Fruit fly (Drosophila melanogaster) whole organism, embryonic: ENCODE measurements around the gene CG5644.

Experiments
- Adf1 ChIP-seq: fragments of 200-800 bp; sonication (Bioruptor generic); IDR thresholded peaks from 2 replicates; pipeline ENCODE4 v1.3.6; 2022; ENCODE audit warnings: missing biosample characterization, missing genetic modification characterization
- BEAF-32 ChIP-seq: fragments of 200-800 bp; sonication (Bioruptor generic); optimal IDR thresholded peaks from 3 replicates; lab custom pipeline; 2017; ENCODE audit warnings: missing biosample characterization, missing genetic modification characterization, mild to moderate bottlenecking, moderate library complexity, missing genetic modification reagents
- Blimp-1 ChIP-seq: fragments of 200-800 bp; sonication (Bioruptor generic); optimal IDR thresholded peaks from 3 replicates; lab custom pipeline; 2018; ENCODE audit warnings: missing biosample characterization, missing genetic modification characterization, mild to moderate bottlenecking, moderate library complexity, missing genetic modification reagents
- CG10267 ChIP-seq: fragments of 200-800 bp; sonication (Bioruptor generic); optimal IDR thresholded peaks from 2 replicates; lab custom pipeline; 2018; ENCODE audit warnings: missing biosample characterization, mild to moderate bottlenecking, missing genetic modification characterization, moderate library complexity
- CG10274 ChIP-seq: fragments of 200-800 bp; sonication (Bioruptor generic); optimal IDR thresholded peaks from 3 replicates; lab custom pipeline; 2017; ENCODE audit warnings: missing biosample characterization, mild to moderate bottlenecking, missing genetic modification characterization
- CG10979 ChIP-seq: fragments of 200-800 bp; sonication (Bioruptor generic); optimal IDR thresholded peaks from 2 replicates; lab custom pipeline; 2018; ENCODE audit warnings: missing biosample characterization, mild to moderate bottlenecking, missing genetic modification characterization, moderate library complexity
- CG12659 ChIP-seq: fragments of 200-800 bp; sonication (Bioruptor generic); optimal IDR thresholded peaks from 3 replicates; lab custom pipeline; 2017; ENCODE audit warnings: mild to moderate bottlenecking, missing biosample characterization, missing genetic modification reagents, missing genetic modification characterization
- CG14710 ChIP-seq: fragments of 200-800 bp; sonication (Bioruptor generic); optimal IDR thresholded peaks from 3 replicates; lab custom pipeline; 2019; ENCODE audit warnings: missing biosample characterization, mild to moderate bottlenecking, missing genetic modification characterization, moderate library complexity
- CG15601 ChIP-seq: fragments of 200-800 bp; sonication (Bioruptor generic); optimal IDR thresholded peaks from 3 replicates; lab custom pipeline; 2019; ENCODE audit warnings: missing biosample characterization, mild to moderate bottlenecking, missing genetic modification characterization, moderate library complexity
- CG17829 ChIP-seq: fragments of 200-800 bp; optimal IDR thresholded peaks from 2 replicates; lab custom pipeline; 2019; ENCODE audit warnings: missing biosample characterization, mild to moderate bottlenecking, missing genetic modification characterization, moderate library complexity
- CG1832 ChIP-seq: fragments of 200-800 bp; sonication (Bioruptor generic); optimal IDR thresholded peaks from 2 replicates; lab custom pipeline; 2017; ENCODE audit warnings: missing biosample characterization, mild to moderate bottlenecking, missing genetic modification characterization, inconsistent platforms
- CG2712 ChIP-seq: fragments of 200-800 bp; optimal IDR thresholded peaks from 3 replicates; lab custom pipeline; 2019; ENCODE audit warnings: missing biosample characterization, mild to moderate bottlenecking, missing genetic modification characterization, moderate library complexity
- CG34376 ChIP-seq: fragments of 200-800 bp; sonication (Bioruptor generic); optimal IDR thresholded peaks from 2 replicates; lab custom pipeline; 2018; ENCODE audit warnings: missing biosample characterization, mild to moderate bottlenecking, missing genetic modification characterization
- CG3995 ChIP-seq: fragments of 200-800 bp; sonication (Bioruptor generic); optimal IDR thresholded peaks from 3 replicates; lab custom pipeline; 2016; ENCODE audit warnings: missing biosample characterization, missing genetic modification characterization
- CG4424 ChIP-seq: fragments of 200-800 bp; sonication (Bioruptor generic); optimal IDR thresholded peaks from 3 replicates; lab custom pipeline; 2016; ENCODE audit warnings: missing biosample characterization, missing genetic modification characterization
- CG4707 ChIP-seq: fragments of 200-800 bp; sonication (Bioruptor generic); optimal IDR thresholded peaks from 2 replicates; lab custom pipeline; 2018; ENCODE audit warnings: missing biosample characterization, mild to moderate bottlenecking, missing genetic modification characterization, moderate library complexity
- CG6813 ChIP-seq: fragments of 200-800 bp; sonication (Bioruptor generic); optimal IDR thresholded peaks from 2 replicates; lab custom pipeline; 2017; ENCODE audit warnings: missing biosample characterization, missing genetic modification characterization, mild to moderate bottlenecking, moderate library complexity, missing genetic modification reagents
- CG7357 ChIP-seq: fragments of 200-800 bp; sonication (Bioruptor generic); IDR thresholded peaks from 3 replicates; pipeline ENCODE4 v1.3.6; 2022; ENCODE audit warnings: missing biosample characterization, missing genetic modification characterization
- CG7928 ChIP-seq: fragments of 200-800 bp; sonication (Bioruptor generic); optimal IDR thresholded peaks from 2 replicates; lab custom pipeline; 2017; ENCODE audit warnings: missing biosample characterization, mild to moderate bottlenecking, missing genetic modification characterization
- CG7963 ChIP-seq: fragments of 200-800 bp; sonication (Bioruptor generic); IDR thresholded peaks from 3 replicates; pipeline ENCODE4 v1.3.6; 2022; ENCODE audit warnings: missing biosample characterization, missing genetic modification characterization; ENCODE audit not compliant: partially characterized antibody
- Dad ChIP-seq: fragments of 200-800 bp; sonication (Bioruptor generic); optimal IDR thresholded peaks from 3 replicates; lab custom pipeline; 2016; ENCODE audit warnings: missing biosample characterization, missing genetic modification characterization
- Dip3 ChIP-seq: fragments of 200-800 bp; sonication (Bioruptor generic); optimal IDR thresholded peaks from 3 replicates; lab custom pipeline; 2016; ENCODE audit warnings: missing biosample characterization, missing genetic modification characterization
- E2f2 ChIP-seq: fragments of 200-800 bp; sonication (Bioruptor generic); IDR thresholded peaks from 2 replicates; pipeline ENCODE4 v1.3.6; 2022; ENCODE audit warnings: missing biosample characterization, missing genetic modification characterization
- HHEX ChIP-seq: fragments of 200-800 bp; sonication (Bioruptor generic); optimal IDR thresholded peaks from 3 replicates; lab custom pipeline; 2017; ENCODE audit warnings: missing biosample characterization, mild to moderate bottlenecking, missing genetic modification characterization, missing genetic modification reagents
- Hr51 ChIP-seq, 2 experiments: fragments of 200-800 bp; sonication (Bioruptor generic); optimal IDR thresholded peaks; 2 replicates in 1 of 2; 3 replicates in 1 of 2; lab custom pipeline; 2016 to 2018; ENCODE audit warnings: missing biosample characterization in 2 of 2, missing genetic modification characterization in 2 of 2, mild to moderate bottlenecking in 1 of 2, moderate library complexity in 1 of 2
- Myb ChIP-seq: fragments of 200-800 bp; sonication (Bioruptor generic); optimal IDR thresholded peaks from 2 replicates; lab custom pipeline; 2016; ENCODE audit warnings: missing biosample characterization, missing genetic modification characterization
- NfI ChIP-seq: fragments of 200-800 bp; sonication (Bioruptor generic); optimal IDR thresholded peaks from 3 replicates; lab custom pipeline; 2018; ENCODE audit warnings: missing biosample characterization, mild to moderate bottlenecking, missing genetic modification characterization, moderate library complexity
- Pdp1 ChIP-seq, 2 experiments: fragments of 200-800 bp; sonication (Bioruptor generic); optimal IDR thresholded peaks; 3 replicates each; lab custom pipeline; 2016; ENCODE audit warnings: missing biosample characterization in 2 of 2, missing genetic modification characterization in 2 of 2, mild to moderate bottlenecking in 1 of 2, moderate library complexity in 1 of 2
- Rfx ChIP-seq: fragments of 200-800 bp; sonication (Bioruptor generic); IDR thresholded peaks from 2 replicates; pipeline ENCODE4 v1.3.6; 2022; ENCODE audit warnings: missing biosample characterization, missing genetic modification characterization
- amos ChIP-seq: fragments of 200-800 bp; sonication (Bioruptor generic); IDR thresholded peaks from 2 replicates; pipeline ENCODE4 v1.3.6; 2022; ENCODE audit warnings: missing biosample characterization, missing genetic modification characterization; ENCODE audit not compliant: partially characterized antibody
- cato ChIP-seq: fragments of 200-800 bp; sonication (Bioruptor generic); optimal IDR thresholded peaks from 2 replicates; lab custom pipeline; 2016; ENCODE audit warnings: missing biosample characterization, missing genetic modification characterization, borderline replicate concordance
- croc ChIP-seq: fragments of 200-800 bp; sonication (Bioruptor generic); conservative IDR thresholded peaks from 3 replicates; pipeline ENCODE4 v1.3.6; 2022; ENCODE audit warnings: missing biosample characterization, missing genetic modification characterization
- dm ChIP-seq: fragments of 200-800 bp; sonication (Bioruptor generic); optimal IDR thresholded peaks from 3 replicates; lab custom pipeline; 2016; ENCODE audit warnings: missing biosample characterization, missing genetic modification characterization
- dmrt99B ChIP-seq: fragments of 200-800 bp; sonication (Bioruptor generic); optimal IDR thresholded peaks from 2 replicates; lab custom pipeline; 2018; ENCODE audit warnings: missing biosample characterization, mild to moderate bottlenecking, missing genetic modification characterization, moderate library complexity
- dpn ChIP-seq, 2 experiments: fragments of 200-800 bp; sonication (Bioruptor generic); optimal IDR thresholded peaks; 3 replicates each; lab custom pipeline; 2016; ENCODE audit warnings: missing biosample characterization in 2 of 2, missing genetic modification characterization in 2 of 2
- gce ChIP-seq: fragments of 200-800 bp; sonication (Bioruptor generic); IDR thresholded peaks from 3 replicates; pipeline ENCODE4 v1.3.6; 2022; ENCODE audit warnings: missing biosample characterization, missing genetic modification characterization
- grau ChIP-seq: fragments of 200-800 bp; optimal IDR thresholded peaks from 3 replicates; lab custom pipeline; 2019; ENCODE audit warnings: missing biosample characterization, mild to moderate bottlenecking, missing genetic modification characterization, moderate library complexity
- grn ChIP-seq: fragments of 200-800 bp; sonication (Bioruptor generic); optimal IDR thresholded peaks from 3 replicates; lab custom pipeline; 2017; ENCODE audit warnings: missing biosample characterization, missing genetic modification characterization
- lab ChIP-seq: fragments of 200-800 bp; sonication (Bioruptor generic); optimal IDR thresholded peaks from 3 replicates; lab custom pipeline; 2017; ENCODE audit warnings: missing biosample characterization, missing genetic modification characterization, mild to moderate bottlenecking, moderate library complexity, missing genetic modification reagents
- mam ChIP-seq: fragments of 200-800 bp; sonication (Bioruptor generic); optimal IDR thresholded peaks from 3 replicates; lab custom pipeline; 2016; ENCODE audit warnings: missing biosample characterization, missing genetic modification characterization
- phol ChIP-seq: fragments of 200-800 bp; sonication (Bioruptor generic); optimal IDR thresholded peaks from 3 replicates; lab custom pipeline; 2018; ENCODE audit warnings: missing biosample characterization, mild to moderate bottlenecking, missing genetic modification characterization, moderate library complexity
- sna ChIP-seq: fragments of 200-800 bp; sonication (Bioruptor generic); IDR thresholded peaks from 2 replicates; pipeline ENCODE4 v1.3.6; 2022; ENCODE audit warnings: missing biosample characterization, missing genetic modification characterization; ENCODE audit not compliant: partially characterized antibody
- so ChIP-seq: fragments of 200-800 bp; sonication (Bioruptor generic); IDR thresholded peaks from 3 replicates; pipeline ENCODE4 v1.3.6; 2022; ENCODE audit warnings: missing biosample characterization, missing genetic modification characterization
- sug ChIP-seq: fragments of 200-800 bp; optimal IDR thresholded peaks from 2 replicates; lab custom pipeline; 2019; ENCODE audit warnings: missing biosample characterization, mild to moderate bottlenecking, missing genetic modification characterization, moderate library complexity
- tll ChIP-seq, 2 experiments: fragments of 200-800 bp in 1 of 2; fragments of >200 bp in 1 of 2; sonication (Bioruptor generic) in 1 of 2; optimal IDR thresholded peaks; 2 replicates each; lab custom pipeline; 2017 to 2019; ENCODE audit warnings: missing biosample characterization in 2 of 2, missing genetic modification characterization in 2 of 2, mild to moderate bottlenecking in 1 of 2, moderate library complexity in 1 of 2
- unc-4 ChIP-seq: fragments of 200-800 bp; sonication (Bioruptor generic); IDR thresholded peaks from 2 replicates; pipeline ENCODE4 v1.3.6; 2022; ENCODE audit warnings: missing biosample characterization, missing genetic modification characterization; ENCODE audit not compliant: partially characterized antibody
- wdn ChIP-seq: fragments of 200-800 bp; sonication (Bioruptor generic); IDR thresholded peaks from 2 replicates; pipeline ENCODE4 v1.3.6; 2022; ENCODE audit warnings: missing biosample characterization, missing genetic modification characterization
- wor ChIP-seq: fragments of 200-800 bp; sonication (Bioruptor generic); IDR thresholded peaks from 2 replicates; pipeline ENCODE4 v1.3.6; 2022; ENCODE audit warnings: missing biosample characterization, missing genetic modification characterization

The CG5644 gene

DNA sequence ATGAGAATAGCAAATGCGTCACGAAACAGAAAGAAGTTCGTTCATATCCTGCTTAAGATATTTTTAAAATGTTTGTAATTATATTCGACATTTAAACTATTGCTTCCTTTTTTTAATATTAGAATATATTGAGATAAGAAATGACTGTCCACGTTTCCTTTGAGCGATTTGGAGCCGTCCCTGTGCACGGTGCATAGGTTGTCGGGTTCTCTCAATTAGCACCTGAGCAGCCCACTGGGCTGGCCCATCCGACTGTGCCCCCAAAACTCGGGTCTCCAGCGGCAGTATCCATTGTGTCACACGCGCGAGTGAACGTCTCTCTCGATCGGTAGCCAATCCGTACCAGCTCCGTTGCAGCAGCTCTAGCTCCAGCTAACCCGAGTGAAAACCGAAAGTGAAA lies 21.1 kb downstream of the CG5644 start, which contains the start of gene CG13313 (continued):
- TF ChIP-seq phol = peak; percentile 3
- TF ChIP-seq so (GFP tag; lab: Robert Waterston, UW) = no peak
- TF ChIP-seq grau (tag; lab: Kevin White, UChicago) = peak; percentile 31
- TF ChIP-seq dpn (GFP tag; optimal IDR thresholded peaks at IDR 0.05; lab: Kevin White, UChicago) = no peak
- no peak for TF ChIP-seq croc (GFP tag; lab: Robert Waterston, UW)
- TF ChIP-seq cato (GFP tag; lab: Kevin White, UChicago) = no peak
- TF ChIP-seq Myb (GFP tag; lab: Kevin White, UChicago) = no peak
- peak; percentile 51 for TF ChIP-seq Blimp-1
- TF ChIP-seq wdn (GFP tag; lab: Robert Waterston, UW) = no peak
- no peak for TF ChIP-seq tll (GFP tag; optimal IDR thresholded peaks at IDR 0.05; lab: Kevin White, UChicago)
- no peak for TF ChIP-seq Dad (GFP tag; lab: Kevin White, UChicago)
- peak; percentile 24 for TF ChIP-seq CG12659
- TF ChIP-seq NfI (GFP tag; lab: Kevin White, UChicago) = no peak
- peak; percentile 20 for TF ChIP-seq CG10979 (tag; lab: Kevin White, UChicago)

DNA sequence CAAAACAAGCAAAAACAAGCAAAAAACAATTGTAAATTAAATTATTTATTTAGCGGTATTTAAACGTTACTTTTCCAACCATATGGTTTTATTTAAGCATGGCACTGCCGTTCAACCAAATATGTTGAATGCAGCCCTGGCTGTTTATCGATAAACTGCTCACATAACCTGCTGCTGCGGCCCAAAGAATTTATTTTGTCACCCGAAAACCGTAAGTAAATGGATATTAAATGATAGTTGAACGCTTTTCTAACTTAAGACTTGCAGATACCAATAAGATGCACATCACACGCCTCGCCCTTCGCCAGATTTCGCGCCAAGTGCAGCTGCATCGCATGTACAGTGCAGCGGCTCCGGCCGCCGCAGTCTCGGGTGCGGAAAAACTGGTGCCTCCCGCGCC lies 23.0 kb downstream of the CG5644 start, which contains the start of gene mRpL12:
Gene mRpL12 (plus strand): TSS at position 123 of the 400 bp plus-strand sequence.
- TF ChIP-seq Rfx = no peak
- no peak for TF ChIP-seq CG34376 (GFP tag; lab: Kevin White, UChicago)
- peak; percentile 30 for TF ChIP-seq BEAF-32 (GFP tag; lab: Kevin White, UChicago)
- TF ChIP-seq Dip3 (GFP tag; lab: Kevin White, UChicago) = no peak
- TF ChIP-seq sna (GFP tag; lab: Robert Waterston, UW) = peak; percentile 48; the same call in 1 of the 2 replicates
- TF ChIP-seq dm (GFP tag; lab: Kevin White, UChicago) = no peak
- TF ChIP-seq CG4424 (GFP tag; lab: Kevin White, UChicago) = peak; percentile 25
- TF ChIP-seq CG10274 (GFP tag; lab: Kevin White, UChicago) = no peak
- no peak for TF ChIP-seq CG1832 (GFP tag; lab: Kevin White, UChicago)
- TF ChIP-seq wor (GFP tag; lab: Robert Waterston, UW) = no peak
- peak; percentile 52 for TF ChIP-seq CG3995 (GFP tag; lab: Kevin White, UChicago)
- TF ChIP-seq lab (GFP tag; lab: Kevin White, UChicago) = no peak
- peak; percentile 52 for TF ChIP-seq E2f2 (GFP tag; lab: Robert Waterston, UW)
- TF ChIP-seq CG2712 (tag; lab: Kevin White, UChicago) = peak; percentile 18
- peak; percentile 92 for TF ChIP-seq CG7928 (GFP tag; lab: Kevin White, UChicago)
- peak in 1 of 2 experiments; percentile 98 for TF ChIP-seq Pdp1 (GFP tag; optimal IDR thresholded peaks at IDR 0.05; lab: Kevin White, UChicago)
- TF ChIP-seq gce (GFP tag; lab: Robert Waterston, UW) = no peak
- TF ChIP-seq CG15601 = peak; percentile 73
- TF ChIP-seq Hr51 (GFP tag; optimal IDR thresholded peaks at IDR 0.05; lab: Kevin White, UChicago) = no peak
- TF ChIP-seq CG14710 (tag; lab: Kevin White, UChicago) = peak; percentile 15
- peak; percentile 35; the same call in 1 of the 3 replicates for TF ChIP-seq CG7963 (GFP tag; lab: Robert Waterston, UW)
- peak; percentile 21 for TF ChIP-seq CG10267 (tag; lab: Kevin White, UChicago)
- peak; percentile 7 for TF ChIP-seq CG12659
- TF ChIP-seq amos = peak; percentile 25; the same call in 1 of the 2 replicates
- TF ChIP-seq CG7357 (GFP tag; lab: Robert Waterston, UW) = no peak
- no peak for TF ChIP-seq sug (tag; lab: Kevin White, UChicago)
- no peak for TF ChIP-seq CG4707 (GFP tag; lab: Kevin White, UChicago)
- no peak for TF ChIP-seq dmrt99B (tag; lab: Kevin White, UChicago)
- TF ChIP-seq CG6813 (GFP tag; lab: Kevin White, UChicago) = no peak
- no peak for TF ChIP-seq CG17829 (tag; lab: Kevin White, UChicago)
- no peak for TF ChIP-seq mam (GFP tag; lab: Kevin White, UChicago)
- TF ChIP-seq unc-4 (GFP tag; lab: Robert Waterston, UW) = 0 out of 2 replicates have a peak, but pooled peaks have one; percentile 20
- no peak for TF ChIP-seq grn (GFP tag; lab: Kevin White, UChicago)
- TF ChIP-seq Adf1 (GFP tag; lab: Robert Waterston, UW) = no peak
- TF ChIP-seq HHEX = no peak
